Fruit fly (Drosophila melanogaster) Kc167 (cell line): ENCODE data around the gene Cyp4e3.

ENCODE experiments used
- Myc ChIP-seq: fragments of >200 bp; optimal IDR thresholded peaks from 2 replicates; lab custom pipeline; 2017; ENCODE audit warnings: missing external identifiers
- Sin3A ChIP-seq: fragments of >200 bp; optimal IDR thresholded peaks from 2 replicates; lab custom pipeline; 2018; ENCODE audit warnings: missing external identifiers
- h ChIP-seq: fragments of >200 bp; optimal IDR thresholded peaks from 3 replicates; lab custom pipeline; 2018; ENCODE audit warnings: missing external identifiers
- insv ChIP-seq: fragments of >200 bp; optimal IDR thresholded peaks from 3 replicates; lab custom pipeline; 2018; ENCODE audit warnings: missing external identifiers
- psq ChIP-seq: fragments of >200 bp; optimal IDR thresholded peaks from 2 replicates; lab custom pipeline; 2017; ENCODE audit warnings: missing external identifiers
- ttk ChIP-seq: sonication (Bioruptor generic); optimal IDR thresholded peaks from 2 replicates; lab custom pipeline; 2017; ENCODE audit warnings: missing external identifiers

The Cyp4e3 gene

DNA sequence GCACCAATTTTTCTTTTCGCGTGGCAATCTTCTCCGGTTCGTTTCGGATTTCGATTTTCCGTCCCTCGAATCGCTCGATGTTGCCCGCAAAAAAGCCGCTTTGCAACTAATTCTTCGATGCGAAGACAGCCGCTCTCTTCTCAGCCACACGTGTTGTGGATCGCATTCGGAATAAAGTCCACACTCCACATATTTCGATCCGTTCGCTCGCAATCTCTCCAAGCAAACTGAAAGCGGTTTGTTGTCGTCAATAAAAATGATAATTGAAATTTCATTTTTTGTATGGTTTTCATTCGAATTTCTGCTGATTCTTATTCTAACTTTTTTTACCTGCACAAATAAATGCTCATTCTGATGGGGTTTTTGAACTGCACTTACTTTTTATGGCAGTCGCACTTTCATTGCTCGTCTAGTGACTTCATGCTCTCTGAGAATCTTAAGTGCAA, 44.0 kb downstream of the Cyp4e3 start, which contains the start of gene CG31710:
TSS of gene CG31710 (minus strand) at position 83 of the 446 bp plus-strand sequence.
- TF ChIP-seq insv (lab: Kevin White, UChicago) (no peak), ttk (lab: Kevin White, UChicago) (no peak), psq (lab: Kevin White, UChicago) (no peak), Sin3A (lab: Kevin White, UChicago) (no peak), Myc (lab: Kevin White, UChicago) (no peak), h (lab: Kevin White, UChicago) (no peak)

DNA sequence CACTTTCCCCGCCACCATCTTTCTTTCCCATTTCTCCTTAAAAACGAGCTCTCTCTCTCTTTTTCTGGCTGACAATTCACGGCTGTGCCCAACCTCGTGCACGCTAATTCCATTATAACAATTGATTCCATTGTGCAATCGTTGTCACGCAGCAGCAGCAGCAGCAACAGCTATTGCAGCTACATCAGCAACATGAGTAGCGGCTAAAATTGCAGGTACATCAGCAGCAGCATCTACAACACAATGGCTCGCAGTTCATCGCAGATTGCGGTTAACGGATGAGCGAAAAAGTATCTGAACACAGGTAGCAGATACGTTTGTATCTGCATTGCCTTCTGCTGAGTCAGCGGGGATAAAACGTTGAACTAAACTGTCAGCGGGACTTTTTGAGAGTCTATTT, 44.6 kb downstream of the Cyp4e3 start:
- no peak for TF ChIP-seq Myc (lab: Kevin White, UChicago)
- TF ChIP-seq ttk (lab: Kevin White, UChicago), result no peak
- no peak for TF ChIP-seq psq (lab: Kevin White, UChicago)
- no peak for TF ChIP-seq Sin3A (lab: Kevin White, UChicago)
- TF ChIP-seq insv (lab: Kevin White, UChicago), result no peak
- no peak for TF ChIP-seq h (lab: Kevin White, UChicago)

DNA sequence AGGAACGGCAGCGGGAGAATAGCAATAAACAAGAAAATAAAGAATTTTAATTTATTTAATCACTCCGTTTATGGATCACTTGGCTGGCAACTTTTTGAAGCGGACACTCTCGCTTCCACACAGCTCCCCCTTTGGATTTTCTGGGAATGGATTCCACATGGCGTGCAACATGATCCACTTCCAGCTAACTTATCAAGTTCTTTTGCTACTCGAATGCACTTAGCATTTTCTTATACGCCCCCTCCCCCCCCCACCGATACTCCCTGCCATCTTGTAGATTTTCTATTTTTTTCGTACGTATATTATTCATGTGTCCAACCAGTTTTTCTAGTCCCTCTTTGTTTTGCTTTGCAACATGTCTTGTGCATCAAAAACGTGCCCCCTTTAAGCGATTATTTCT, 45.5 kb downstream of the Cyp4e3 start:
- no peak for TF ChIP-seq h (lab: Kevin White, UChicago)
- TF ChIP-seq insv (lab: Kevin White, UChicago), result no peak

DNA sequence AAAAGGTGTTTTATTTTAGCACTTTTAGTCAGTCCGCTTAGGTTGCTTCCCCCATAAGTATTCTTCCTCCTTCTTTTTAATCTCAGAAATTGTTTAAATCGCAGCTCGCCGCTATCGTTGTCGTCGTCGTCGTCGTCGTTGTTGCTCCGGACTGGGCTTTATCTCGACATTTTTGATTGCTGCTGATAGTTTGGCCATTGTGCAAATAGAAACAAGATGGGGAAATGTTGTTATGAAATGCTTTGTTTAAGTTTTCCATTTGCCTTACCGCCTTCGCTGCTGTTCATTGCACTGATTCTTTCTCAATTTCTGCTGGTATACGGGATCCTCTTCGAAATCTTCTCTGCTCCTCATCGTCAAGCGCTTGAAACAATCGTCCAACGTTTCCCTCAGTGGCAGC, 46.9 kb downstream of the Cyp4e3 start:
- TF ChIP-seq psq (lab: Kevin White, UChicago), result no peak
- no peak for TF ChIP-seq insv (lab: Kevin White, UChicago)
- TF ChIP-seq Myc (lab: Kevin White, UChicago), result no peak
- TF ChIP-seq Sin3A (lab: Kevin White, UChicago), result no peak
- TF ChIP-seq h (lab: Kevin White, UChicago), result no peak
- no peak for TF ChIP-seq ttk (lab: Kevin White, UChicago)

DNA sequence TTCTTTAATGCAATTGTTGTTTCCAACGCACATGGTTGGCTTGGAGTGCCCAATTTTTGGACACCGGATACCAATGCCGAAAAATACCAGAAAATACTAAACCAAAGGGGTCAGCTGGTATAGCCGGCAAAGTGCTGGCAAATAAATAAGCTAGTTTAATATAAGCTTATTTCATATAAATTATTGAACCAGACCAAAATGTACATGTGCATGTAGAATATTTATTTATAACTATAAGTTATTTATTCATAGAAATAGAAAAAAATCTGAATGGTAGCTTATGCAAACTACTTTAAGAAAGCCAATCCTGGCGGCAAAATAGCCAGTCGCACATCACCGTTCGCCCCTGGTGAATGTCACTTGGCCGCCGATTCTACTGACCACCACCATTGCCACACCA, 49.4 kb downstream of the Cyp4e3 start, which contains the start of gene pelo:
TSS of gene pelo (plus strand) at position 357 of the 400 bp plus-strand sequence.
- TF ChIP-seq Sin3A (lab: Kevin White, UChicago), result no peak
- TF ChIP-seq insv (lab: Kevin White, UChicago), result no peak
- TF ChIP-seq h (lab: Kevin White, UChicago), result no peak
- no peak for TF ChIP-seq ttk (lab: Kevin White, UChicago)
- no peak for TF ChIP-seq psq (lab: Kevin White, UChicago)
- no peak for TF ChIP-seq Myc (lab: Kevin White, UChicago)

DNA sequence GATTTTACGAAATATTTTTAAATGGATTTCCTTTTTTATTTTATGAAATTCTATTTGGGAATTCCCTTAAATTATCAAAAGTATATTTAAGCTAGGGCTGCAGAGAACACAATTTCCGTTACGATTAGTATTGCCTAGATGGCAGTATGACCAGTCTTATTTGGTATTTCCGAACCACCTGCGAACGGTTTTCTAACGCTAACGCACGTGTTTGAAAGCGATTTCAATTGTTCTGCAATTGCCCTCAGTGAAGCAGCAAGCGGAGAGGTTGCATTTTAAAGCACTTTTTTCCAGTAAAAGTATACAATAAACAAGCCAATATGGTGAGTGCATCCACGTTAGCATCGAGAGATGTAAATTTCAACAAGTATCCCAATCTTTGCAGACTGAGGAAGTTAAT, 50.3 kb downstream of the Cyp4e3 start, which contains the start of gene hoip:
TSS of gene hoip (plus strand) at position 177 of the 400 bp plus-strand sequence.
- TF ChIP-seq Myc (lab: Kevin White, UChicago), result no peak

DNA sequence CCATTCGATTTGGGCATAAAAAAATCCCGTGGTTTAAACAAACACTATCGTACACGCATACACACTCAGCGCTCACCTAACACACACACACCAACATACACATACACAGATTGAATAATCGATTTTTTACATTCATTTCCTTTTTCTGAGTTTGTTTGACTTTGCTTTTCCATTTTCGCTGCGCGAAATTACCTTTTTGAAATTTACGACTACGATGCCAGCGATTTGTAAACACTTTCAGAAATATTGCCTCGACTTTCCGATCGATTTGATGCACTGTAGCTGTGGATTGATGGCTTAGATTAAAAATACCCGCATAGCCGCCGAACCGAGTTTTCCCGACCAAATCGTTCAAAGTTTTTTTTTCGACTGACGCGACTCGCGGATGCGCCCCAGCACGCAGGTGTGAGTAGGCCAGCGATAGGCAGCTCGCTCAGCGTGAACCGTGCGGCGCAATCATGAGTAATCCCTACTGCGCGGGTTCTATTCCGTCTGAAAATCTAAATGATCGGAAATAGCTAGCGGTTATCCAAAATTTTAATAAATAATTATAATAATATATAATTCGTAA, 50.9 kb downstream of the Cyp4e3 start, which contains the start of gene Pka-C1:
TSS of gene Pka-C1 (minus strand) at position 375 of the 571 bp plus-strand sequence.
- TF ChIP-seq Sin3A (lab: Kevin White, UChicago), result no peak
- TF ChIP-seq Myc (lab: Kevin White, UChicago), result no peak
- TF ChIP-seq psq (lab: Kevin White, UChicago), result no peak
- no peak for TF ChIP-seq h (lab: Kevin White, UChicago)
- no peak for TF ChIP-seq ttk (lab: Kevin White, UChicago)
- TF ChIP-seq insv (lab: Kevin White, UChicago), result no peak

DNA sequence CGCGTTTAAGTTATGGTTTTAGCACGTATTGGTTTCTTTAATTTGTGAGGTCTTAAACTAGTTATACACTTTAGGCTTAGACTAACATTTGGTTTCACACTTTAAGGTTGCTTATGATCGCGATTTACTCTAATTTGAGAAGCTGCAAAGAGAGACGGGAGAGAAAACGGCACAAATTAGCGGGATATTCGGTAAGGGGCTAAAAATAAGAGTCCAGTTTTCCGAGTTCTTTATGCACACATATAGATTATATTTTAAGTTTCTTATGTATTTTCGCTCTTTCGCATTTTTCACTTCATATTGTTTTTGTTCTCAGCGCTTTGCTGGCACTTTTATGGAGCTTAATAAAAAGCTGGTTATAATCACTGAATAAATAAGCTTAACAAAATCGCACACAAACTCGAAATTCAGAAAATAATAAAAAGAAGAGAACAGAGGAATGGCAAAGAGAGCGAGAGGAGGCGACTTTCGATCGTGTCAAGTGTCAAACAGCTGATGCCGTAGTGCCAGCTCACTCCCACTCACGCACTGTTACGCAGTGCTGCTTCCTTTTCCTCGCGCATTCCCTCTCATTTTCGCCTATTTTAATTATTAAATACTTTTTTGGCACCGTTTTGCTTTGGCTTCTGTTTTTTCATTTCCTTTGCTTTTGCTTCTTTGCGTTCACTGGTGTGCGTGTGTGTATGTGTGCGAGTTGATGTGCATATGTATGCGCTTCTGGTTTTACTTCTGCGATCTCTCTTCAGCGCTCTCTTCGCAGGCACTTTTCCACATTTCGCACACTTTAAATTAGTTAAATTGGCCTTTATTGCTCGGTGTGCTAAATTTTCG, 51.6 kb downstream of the Cyp4e3 start:
- TF ChIP-seq Myc (lab: Kevin White, UChicago) (no peak), ttk (lab: Kevin White, UChicago) (no peak), Sin3A (lab: Kevin White, UChicago) (no peak), h (lab: Kevin White, UChicago) (no peak), insv (lab: Kevin White, UChicago) (no peak), psq (lab: Kevin White, UChicago) (no peak)
